Worm (Caenorhabditis elegans) whole organism, mixed stage, embryonic: Measurements from ENCODE around the gene C37E2.3.

ENCODE experiments used
- M03D4.4 ChIP-seq: sonication (generic microtip); optimal IDR thresholded peaks from 2 replicates; lab custom pipeline; 2017; ENCODE audit warnings: mild to moderate bottlenecking, missing genetic modification characterization, missing compliant biosample characterization
- bed-3 ChIP-seq: fragments of 200-800 bp; sonication (Bioruptor generic); optimal IDR thresholded peaks from 3 replicates; lab custom pipeline; 2018; ENCODE audit warnings: mild to moderate bottlenecking, missing genetic modification characterization, moderate library complexity, missing compliant biosample characterization
- blmp-1 ChIP-seq: fragments of 150-350 bp; optimal IDR thresholded peaks from 2 replicates; lab custom pipeline; 2014; ENCODE audit warnings: missing biosample characterization, missing genetic modification characterization
- ceh-43 ChIP-seq: fragments of 200-800 bp; sonication (Bioruptor generic); optimal IDR thresholded peaks from 2 replicates; lab custom pipeline; 2018; ENCODE audit warnings: mild to moderate bottlenecking, missing genetic modification characterization, moderate library complexity, missing compliant biosample characterization
- ceh-83 ChIP-seq: fragments of 200-800 bp; sonication (Bioruptor generic); optimal IDR thresholded peaks from 2 replicates; lab custom pipeline; 2018; ENCODE audit warnings: mild to moderate bottlenecking, missing genetic modification characterization, missing compliant biosample characterization
- ces-1 ChIP-seq: fragments of 150-350 bp; optimal IDR thresholded peaks from 2 replicates; lab custom pipeline; 2014; ENCODE audit warnings: missing biosample characterization, missing genetic modification reagents, missing genetic modification characterization
- cnd-1 ChIP-seq: fragments of 200-800 bp; sonication (Bioruptor generic); optimal IDR thresholded peaks from 2 replicates; lab custom pipeline; 2018; ENCODE audit warnings: mild to moderate bottlenecking, missing genetic modification characterization, missing compliant biosample characterization
- drap-1 ChIP-seq: fragments of 200-800 bp; sonication (Bioruptor generic); optimal IDR thresholded peaks from 3 replicates; lab custom pipeline; 2018; ENCODE audit warnings: mild to moderate bottlenecking, missing genetic modification characterization, missing compliant biosample characterization
- elt-3 ChIP-seq: fragments of 150-350 bp; optimal IDR thresholded peaks from 2 replicates; lab custom pipeline; 2014; ENCODE audit warnings: missing biosample characterization, missing genetic modification characterization
- flh-1 ChIP-seq: fragments of 200-800 bp; sonication (Bioruptor generic); optimal IDR thresholded peaks from 2 replicates; lab custom pipeline; 2018; ENCODE audit warnings: mild to moderate bottlenecking, missing genetic modification characterization, moderate library complexity, missing compliant biosample characterization
- ham-2 ChIP-seq: fragments of 200-800 bp; sonication (Bioruptor generic); optimal IDR thresholded peaks from 2 replicates; lab custom pipeline; 2018; ENCODE audit warnings: mild to moderate bottlenecking, missing genetic modification characterization, missing compliant biosample characterization
- hlh-1 ChIP-seq: fragments of 150-350 bp; optimal IDR thresholded peaks from 2 replicates; lab custom pipeline; 2014; ENCODE audit warnings: missing biosample characterization, missing genetic modification reagents, missing genetic modification characterization
- lin-13 ChIP-seq: fragments of 150-350 bp; optimal IDR thresholded peaks from 2 replicates; lab custom pipeline; 2014; ENCODE audit warnings: missing biosample characterization, missing genetic modification characterization
- lin-32 ChIP-seq: fragments of 200-800 bp; sonication (Bioruptor generic); optimal IDR thresholded peaks from 2 replicates; lab custom pipeline; 2018; ENCODE audit warnings: mild to moderate bottlenecking, missing genetic modification characterization, missing compliant biosample characterization
- lsy-2 ChIP-seq: fragments of 150-350 bp; optimal IDR thresholded peaks from 2 replicates; lab custom pipeline; 2014; ENCODE audit warnings: missing biosample characterization, missing genetic modification characterization
- mep-1 ChIP-seq: fragments of 150-350 bp; optimal IDR thresholded peaks from 2 replicates; lab custom pipeline; 2017; ENCODE audit warnings: missing biosample characterization, missing genetic modification reagents, missing genetic modification characterization, inconsistent platforms
- mls-2 ChIP-seq: sonication (generic microtip); optimal IDR thresholded peaks from 2 replicates; lab custom pipeline; 2016; ENCODE audit warnings: mild to moderate bottlenecking, missing genetic modification characterization, moderate library complexity, missing compliant biosample characterization
- nhr-12 ChIP-seq: fragments of 150-350 bp; optimal IDR thresholded peaks from 2 replicates; lab custom pipeline; 2014; ENCODE audit warnings: missing biosample characterization, missing genetic modification characterization
- nhr-2 ChIP-seq: fragments of 150-350 bp; optimal IDR thresholded peaks from 2 replicates; lab custom pipeline; 2014; ENCODE audit warnings: missing biosample characterization, missing genetic modification characterization
- nhr-237 ChIP-seq: fragments of 150-350 bp; optimal IDR thresholded peaks from 2 replicates; lab custom pipeline; 2014; ENCODE audit warnings: missing biosample characterization, missing genetic modification characterization
- nhr-28 ChIP-seq: fragments of 150-350 bp; optimal IDR thresholded peaks from 2 replicates; lab custom pipeline; 2014; ENCODE audit warnings: missing biosample characterization, missing genetic modification characterization
- nhr-76 ChIP-seq: sonication (generic microtip); optimal IDR thresholded peaks from 2 replicates; lab custom pipeline; 2017; ENCODE audit warnings: missing biosample characterization, missing genetic modification characterization
- pha-4 ChIP-seq: fragments of 150-350 bp; optimal IDR thresholded peaks from 2 replicates; lab custom pipeline; 2018; ENCODE audit warnings: missing biosample characterization, missing genetic modification reagents, missing genetic modification characterization
- snpc-4 ChIP-seq: fragments of 150-350 bp; optimal IDR thresholded peaks from 2 replicates; lab custom pipeline; 2014; ENCODE audit warnings: missing biosample characterization, missing genetic modification characterization
- sptf-1 ChIP-seq: sonication (generic microtip); optimal IDR thresholded peaks from 2 replicates; lab custom pipeline; 2017; ENCODE audit warnings: mild to moderate bottlenecking, missing genetic modification characterization, moderate library complexity, missing compliant biosample characterization
- tbx-8 ChIP-seq: fragments of 200-800 bp; sonication (Bioruptor generic); optimal IDR thresholded peaks from 2 replicates; lab custom pipeline; 2018; ENCODE audit warnings: mild to moderate bottlenecking, missing genetic modification characterization, moderate library complexity, missing compliant biosample characterization
- unc-120 ChIP-seq: sonication (generic microtip); optimal IDR thresholded peaks from 2 replicates; lab custom pipeline; 2017; ENCODE audit warnings: missing genetic modification characterization, missing compliant biosample characterization; ENCODE audit not compliant: poor library complexity, severe bottlenecking
- unc-39 ChIP-seq: fragments of 150-350 bp; optimal IDR thresholded peaks from 2 replicates; lab custom pipeline; 2014; ENCODE audit warnings: missing biosample characterization, missing genetic modification characterization
- unc-62 ChIP-seq: fragments of 150-350 bp; optimal IDR thresholded peaks from 2 replicates; lab custom pipeline; 2014; ENCODE audit warnings: missing biosample characterization, missing genetic modification reagents, missing genetic modification characterization
- zip-8 ChIP-seq: fragments of 150-350 bp; optimal IDR thresholded peaks from 2 replicates; lab custom pipeline; 2014; ENCODE audit warnings: missing biosample characterization, missing genetic modification characterization
- ztf-11 ChIP-seq: fragments of 150-350 bp; optimal IDR thresholded peaks from 2 replicates; lab custom pipeline; 2014; ENCODE audit warnings: missing biosample characterization, missing genetic modification characterization

C37E2.3 gene

DNA sequence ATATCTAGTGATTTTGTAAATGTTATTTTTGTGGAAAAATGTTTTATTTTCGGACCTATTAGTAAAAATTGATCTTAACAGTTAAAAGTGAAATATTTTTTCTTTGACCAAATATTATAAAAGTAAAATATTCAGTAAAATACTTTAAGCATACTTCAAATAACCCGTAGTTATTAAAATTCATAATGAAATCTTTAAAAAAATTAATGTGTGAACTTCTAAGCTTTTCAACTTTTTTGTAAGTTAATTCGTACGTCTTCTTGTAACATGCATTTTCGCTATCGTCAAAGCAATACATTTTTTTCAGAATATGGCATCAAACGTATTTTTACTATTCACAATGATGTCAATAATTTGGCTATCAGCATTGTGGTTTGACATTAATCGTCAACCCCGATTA, 4.5 kb upstream of the C37E2.3 start, which contains the start of gene C37E2.2:
C37E2.2 (plus strand) TSS at position 301 of the 400 bp plus-strand sequence.
- no peak for TF ChIP-seq unc-62 (GFP tag; lab: Kevin White, UChicago)
- TF ChIP-seq elt-3 (tag; lab: Kevin White, UChicago), result no peak
- no peak for TF ChIP-seq ces-1 (GFP tag; lab: Kevin White, UChicago)
- TF ChIP-seq lin-32, result no peak
- no peak for TF ChIP-seq nhr-237 (tag; lab: Kevin White, UChicago)
- TF ChIP-seq mep-1 (tag; lab: Kevin White, UChicago), result no peak
- TF ChIP-seq, all 35 proteins: peak for 0

DNA sequence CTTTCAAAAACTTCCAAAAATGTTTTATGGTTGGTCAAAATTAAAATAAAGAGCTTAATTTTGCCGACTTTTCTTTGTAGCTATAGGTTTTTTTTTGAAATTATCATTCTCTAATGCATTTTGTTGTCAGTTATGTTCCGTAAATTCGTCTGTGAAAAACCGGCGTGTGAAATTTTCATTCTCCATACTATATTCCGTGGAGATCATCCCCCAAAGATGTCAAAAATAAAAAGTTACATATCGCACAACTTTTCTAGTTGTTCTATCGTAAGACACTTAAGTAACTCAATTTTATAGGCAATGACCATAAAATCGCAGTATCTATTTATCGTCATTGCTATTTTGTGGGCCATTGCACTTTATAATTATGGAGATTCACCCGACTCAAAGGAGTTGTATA, 1.6 kb upstream of the C37E2.3 start, which contains the start of gene C37E2.10:
C37E2.10 (plus strand) TSS at position 301 of the 400 bp plus-strand sequence.
- TF ChIP-seq nhr-2 (no peak), hlh-1 (tag; lab: Kevin White, UChicago) (no peak), unc-39 (tag; lab: Kevin White, UChicago) (no peak), ztf-11 (no peak), sptf-1 (tag; lab: Kevin White, UChicago) (no peak), elt-3 (tag; lab: Kevin White, UChicago) (no peak), ceh-43 (no peak), mep-1 (tag; lab: Kevin White, UChicago) (no peak), bed-3 (GFP tag; lab: Kevin White, UChicago) (no peak), blmp-1 (tag; lab: Kevin White, UChicago) (no peak), ham-2 (GFP tag; lab: Kevin White, UChicago) (no peak), flh-1 (GFP tag; lab: Kevin White, UChicago) (no peak), mls-2 (tag; lab: Kevin White, UChicago) (no peak), lsy-2 (tag; lab: Kevin White, UChicago) (no peak)

ce11 chrX:14179488-14179887, 763 bp upstream of the C37E2.3 start:
- TF ChIP-seq blmp-1 (tag; lab: Kevin White, UChicago) (no peak), M03D4.4 (tag; lab: Kevin White, UChicago) (no peak), lsy-2 (tag; lab: Kevin White, UChicago) (no peak), ham-2 (GFP tag; lab: Kevin White, UChicago) (no peak), nhr-76 (tag; lab: Kevin White, UChicago) (no peak)

ce11 chrX:14182514-14182913, 2.3 kb downstream of the C37E2.3 start:
- TF ChIP-seq flh-1 (GFP tag; lab: Kevin White, UChicago), result no peak
- no peak for TF ChIP-seq mep-1 (tag; lab: Kevin White, UChicago)
- TF ChIP-seq ceh-83 (GFP tag; lab: Kevin White, UChicago), result no peak
- TF ChIP-seq cnd-1 (tag; lab: Kevin White, UChicago), result no peak
- no peak for TF ChIP-seq snpc-4 (tag; lab: Kevin White, UChicago)
- no peak for TF ChIP-seq lin-32
- TF ChIP-seq pha-4 (tag; lab: Kevin White, UChicago), result no peak
- TF ChIP-seq ham-2 (GFP tag; lab: Kevin White, UChicago), result no peak
- TF ChIP-seq M03D4.4 (tag; lab: Kevin White, UChicago), result no peak
- TF ChIP-seq bed-3 (GFP tag; lab: Kevin White, UChicago), result no peak
- TF ChIP-seq nhr-12 (tag; lab: Kevin White, UChicago), result no peak
- TF ChIP-seq sptf-1 (tag; lab: Kevin White, UChicago), result no peak
- no peak for TF ChIP-seq nhr-2
- no peak for TF ChIP-seq tbx-8
- no peak for TF ChIP-seq drap-1 (GFP tag; lab: Kevin White, UChicago)
- no peak for TF ChIP-seq hlh-1 (tag; lab: Kevin White, UChicago)
- no peak for TF ChIP-seq nhr-28 (tag; lab: Kevin White, UChicago)
- TF ChIP-seq, all 35 proteins: peak for 0

DNA sequence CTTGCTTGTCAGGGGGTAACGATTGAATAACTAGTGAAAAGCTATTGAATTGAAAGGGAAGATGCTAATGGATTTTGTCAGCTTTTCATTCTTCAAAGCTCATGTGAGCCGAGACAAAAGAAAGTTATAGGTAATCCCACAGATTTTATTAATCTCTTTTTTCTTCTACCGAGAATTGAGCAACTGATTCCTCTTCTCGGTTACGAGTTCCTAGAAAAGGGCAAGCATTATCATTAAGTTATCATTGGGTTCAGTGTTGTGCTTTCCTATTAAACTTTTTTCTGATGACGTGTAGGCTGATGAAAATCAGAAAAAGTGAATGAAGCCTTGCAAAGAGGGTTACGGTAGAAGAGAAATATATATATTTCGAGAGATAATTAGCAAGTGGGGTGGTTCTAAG, 5.4 kb downstream of the C37E2.3 start:
- TF ChIP-seq nhr-28 (tag; lab: Kevin White, UChicago) (no peak), cnd-1 (tag; lab: Kevin White, UChicago) (no peak), nhr-76 (tag; lab: Kevin White, UChicago) (no peak), mls-2 (tag; lab: Kevin White, UChicago) (no peak), tbx-8 (no peak), nhr-237 (tag; lab: Kevin White, UChicago) (no peak), lin-13 (tag; lab: Kevin White, UChicago) (no peak), zip-8 (tag; lab: Kevin White, UChicago) (no peak), sptf-1 (tag; lab: Kevin White, UChicago) (no peak), bed-3 (GFP tag; lab: Kevin White, UChicago) (no peak), blmp-1 (tag; lab: Kevin White, UChicago) (no peak), unc-120 (tag; lab: Kevin White, UChicago) (no peak), unc-62 (GFP tag; lab: Kevin White, UChicago) (no peak), hlh-1 (tag; lab: Kevin White, UChicago) (no peak)
